Worm (Caenorhabditis elegans) whole organism, young adult: Measurements from ENCODE around the gene lin-36.
A peak's percentile ranks its signal among the peaks of the same experiment; 100 is the strongest.

Experiments used
- B0336.3 ChIP-seq: fragments of 200-800 bp; sonication (Bioruptor generic); IDR thresholded peaks from 2 replicates; pipeline ENCODE4 v1.3.6; 2022; ENCODE audit warnings: missing genetic modification characterization, missing compliant biosample characterization
- F23B12.7 ChIP-seq: sonication (generic microtip); optimal IDR thresholded peaks from 2 replicates; lab custom pipeline; 2017; ENCODE audit warnings: missing genetic modification characterization, mild to moderate bottlenecking, missing compliant biosample characterization, antibody characterized with exemption, moderate library complexity; ENCODE audit not compliant: insufficient read depth
- F33H1.4 ChIP-seq: fragments of 200-800 bp; sonication (Bioruptor generic); IDR thresholded peaks from 2 replicates; pipeline ENCODE4 v1.3.6; 2022; ENCODE audit warnings: missing genetic modification reagents, missing genetic modification characterization, missing compliant biosample characterization
- K11D2.4 ChIP-seq: fragments of 200-800 bp; sonication (Bioruptor generic); IDR thresholded peaks from 2 replicates; pipeline ENCODE4 v1.3.6; 2022; ENCODE audit warnings: missing genetic modification reagents, missing genetic modification characterization, missing compliant biosample characterization
- T26A5.8 ChIP-seq: sonication (generic microtip); optimal IDR thresholded peaks from 2 replicates; lab custom pipeline; 2016; ENCODE audit warnings: missing genetic modification characterization, missing compliant biosample characterization
- Y56A3A.18 ChIP-seq: fragments of 200-800 bp; sonication (Bioruptor generic); IDR thresholded peaks from 2 replicates; pipeline ENCODE4 v1.3.6; 2022; ENCODE audit warnings: missing genetic modification reagents, missing genetic modification characterization, missing compliant biosample characterization
- Y79H2A.3 ChIP-seq: fragments of 200-800 bp; sonication (Bioruptor generic); conservative IDR thresholded peaks from 2 replicates; pipeline ENCODE4 v1.3.6; 2022; ENCODE audit warnings: missing genetic modification reagents, missing genetic modification characterization, missing compliant biosample characterization
- akir-1 ChIP-seq: fragments of 200-800 bp; sonication (Bioruptor generic); optimal IDR thresholded peaks from 2 replicates; lab custom pipeline; 2018; ENCODE audit warnings: mild to moderate bottlenecking, missing genetic modification characterization, moderate library complexity, missing compliant biosample characterization
- ama-1 ChIP-seq, 3 experiments: fragments of 150-350 bp in 1 of 3; sonication (generic microtip) in 2 of 3; optimal IDR thresholded peaks; 2 replicates each; lab custom pipeline; 2014 to 2018; ENCODE audit warnings: missing biosample characterization in 2 of 3, missing genetic modification characterization in 2 of 3, missing genetic modification reagents in 2 of 3
- cebp-1 ChIP-seq, 2 experiments: fragments of 200-800 bp in 1 of 2; sonication (Bioruptor generic) in 1 of 2; sonication (generic microtip) in 1 of 2; IDR thresholded peaks in 1 of 2; optimal IDR thresholded peaks in 1 of 2; 2 replicates each; pipeline versions ENCODE4 v1.3.6 to Lab custom; 2017 to 2022; ENCODE audit warnings: missing compliant biosample characterization in 2 of 2, missing genetic modification characterization in 2 of 2, mild to moderate bottlenecking in 1 of 2, missing genetic modification reagents in 1 of 2, moderate library complexity in 1 of 2
- ceh-100 ChIP-seq: fragments of 200-800 bp; sonication (Bioruptor generic); IDR thresholded peaks from 2 replicates; pipeline ENCODE4 v1.3.6; 2022; ENCODE audit warnings: missing genetic modification reagents, missing genetic modification characterization, missing compliant biosample characterization
- ceh-27 ChIP-seq: fragments of 200-800 bp; sonication (Bioruptor generic); optimal IDR thresholded peaks from 2 replicates; lab custom pipeline; 2018; ENCODE audit warnings: mild to moderate bottlenecking, missing genetic modification characterization, moderate library complexity, missing compliant biosample characterization
- ceh-40 ChIP-seq: fragments of 200-800 bp; sonication (Bioruptor generic); IDR thresholded peaks from 2 replicates; pipeline ENCODE4 v1.3.6; 2022; ENCODE audit warnings: missing genetic modification characterization, missing compliant biosample characterization
- die-1 ChIP-seq: sonication (generic microtip); optimal IDR thresholded peaks from 2 replicates; lab custom pipeline; 2016; ENCODE audit warnings: missing genotype, mild to moderate bottlenecking, missing genetic modification characterization, missing compliant biosample characterization
- dpl-1 ChIP-seq: fragments of 150-350 bp; optimal IDR thresholded peaks from 2 replicates; lab custom pipeline; 2014; ENCODE audit warnings: missing biosample characterization, missing genetic modification reagents, missing genetic modification characterization
- efl-1 ChIP-seq: fragments of 150-350 bp; optimal IDR thresholded peaks from 2 replicates; lab custom pipeline; 2014; ENCODE audit warnings: missing biosample characterization, missing genetic modification reagents, missing genetic modification characterization
- egrh-3 ChIP-seq: fragments of 200-800 bp; sonication (Bioruptor generic); IDR thresholded peaks from 2 replicates; pipeline ENCODE4 v1.3.6; 2022; ENCODE audit warnings: missing genetic modification reagents, missing genetic modification characterization, missing compliant biosample characterization
- ets-4 ChIP-seq: fragments of 200-800 bp; sonication (Bioruptor generic); optimal IDR thresholded peaks from 2 replicates; lab custom pipeline; 2018; ENCODE audit warnings: mild to moderate bottlenecking, missing genetic modification characterization, missing compliant biosample characterization
- fkh-3 ChIP-seq: sonication (generic microtip); optimal IDR thresholded peaks from 2 replicates; lab custom pipeline; 2016; ENCODE audit warnings: mild to moderate bottlenecking, missing genetic modification characterization, missing compliant biosample characterization
- hlh-12 ChIP-seq: sonication (generic microtip); optimal IDR thresholded peaks from 2 replicates; lab custom pipeline; 2016; ENCODE audit warnings: missing genetic modification characterization, missing compliant biosample characterization
- hlh-26 ChIP-seq: fragments of 200-800 bp; sonication (Bioruptor generic); conservative IDR thresholded peaks from 2 replicates; pipeline ENCODE4 v1.3.6; 2022; ENCODE audit warnings: missing genetic modification reagents, missing genetic modification characterization, missing compliant biosample characterization
- lsl-1 ChIP-seq: fragments of 200-800 bp; sonication (Bioruptor generic); optimal IDR thresholded peaks from 2 replicates; lab custom pipeline; 2018; ENCODE audit warnings: mild to moderate bottlenecking, missing genetic modification characterization, moderate library complexity, missing compliant biosample characterization
- madf-10 ChIP-seq: sonication (generic microtip); optimal IDR thresholded peaks from 2 replicates; lab custom pipeline; 2016; ENCODE audit warnings: mild to moderate bottlenecking, missing genetic modification characterization, missing compliant biosample characterization
- madf-3 ChIP-seq: fragments of 200-800 bp; sonication (Bioruptor generic); IDR thresholded peaks from 2 replicates; pipeline ENCODE4 v1.3.6; 2022; ENCODE audit warnings: missing genetic modification reagents, missing genetic modification characterization, missing compliant biosample characterization
- madf-6 ChIP-seq: fragments of 200-800 bp; sonication (Bioruptor generic); IDR thresholded peaks from 2 replicates; pipeline ENCODE4 v1.3.6; 2022; ENCODE audit warnings: missing genetic modification reagents, missing genetic modification characterization, missing compliant biosample characterization
- madf-8 ChIP-seq: fragments of 200-800 bp; sonication (Bioruptor generic); conservative IDR thresholded peaks from 2 replicates; pipeline ENCODE4 v1.3.6; 2022; ENCODE audit warnings: missing genetic modification reagents, missing genetic modification characterization, missing compliant biosample characterization
- nfya-1 ChIP-seq: sonication (generic microtip); optimal IDR thresholded peaks from 2 replicates; lab custom pipeline; 2017; ENCODE audit warnings: antibody characterized with exemption, missing compliant biosample characterization, missing genetic modification characterization, borderline replicate concordance; ENCODE audit not compliant: insufficient read depth
- nfyb-1 ChIP-seq: fragments of 200-800 bp; sonication (Bioruptor generic); IDR thresholded peaks from 2 replicates; pipeline ENCODE4 v1.3.6; 2022; ENCODE audit warnings: missing genetic modification reagents, missing genetic modification characterization, missing compliant biosample characterization
- nhr-120 ChIP-seq: fragments of 200-800 bp; sonication (Bioruptor generic); IDR thresholded peaks from 2 replicates; pipeline ENCODE4 v1.3.6; 2022; ENCODE audit warnings: missing genetic modification characterization, missing compliant biosample characterization
- nhr-27 ChIP-seq: fragments of 200-800 bp; sonication (Bioruptor generic); optimal IDR thresholded peaks from 2 replicates; lab custom pipeline; 2018; ENCODE audit warnings: mild to moderate bottlenecking, missing genetic modification characterization, moderate library complexity, missing compliant biosample characterization
- pha-4 ChIP-seq: fragments of 150-350 bp; sonication (generic microtip); optimal IDR thresholded peaks from 2 replicates; lab custom pipeline; 2014; ENCODE audit warnings: missing biosample characterization, missing genetic modification reagents, missing genetic modification characterization
- rec-8 ChIP-seq, 2 experiments: sonication (generic microtip); optimal IDR thresholded peaks; 2 replicates each; lab custom pipeline; 2016; ENCODE audit warnings: mild to moderate bottlenecking in 2 of 2, missing genetic modification characterization in 2 of 2, missing genetic modification reagents in 2 of 2, missing genotype in 2 of 2, missing biosample characterization in 1 of 2, missing compliant biosample characterization in 1 of 2, moderate library complexity in 1 of 2
- snpc-1.3 ChIP-seq: sonication (generic microtip); optimal IDR thresholded peaks from 2 replicates; lab custom pipeline; 2017; ENCODE audit warnings: missing genetic modification characterization, mild to moderate bottlenecking, missing compliant biosample characterization, antibody characterized with exemption, moderate library complexity, missing genotype, missing genetic modification reagents; ENCODE audit not compliant: insufficient read depth
- snpc-3.4 ChIP-seq: sonication (generic microtip); optimal IDR thresholded peaks from 2 replicates; lab custom pipeline; 2017; ENCODE audit warnings: missing genetic modification characterization, mild to moderate bottlenecking, missing compliant biosample characterization, antibody characterized with exemption, moderate library complexity, missing genotype, missing genetic modification reagents
- somi-1 ChIP-seq: fragments of 200-800 bp; sonication (Bioruptor generic); optimal IDR thresholded peaks from 2 replicates; lab custom pipeline; 2018; ENCODE audit warnings: mild to moderate bottlenecking, missing genetic modification characterization, missing compliant biosample characterization
- sptf-2 ChIP-seq: fragments of 200-800 bp; sonication (Bioruptor generic); optimal IDR thresholded peaks from 2 replicates; lab custom pipeline; 2018; ENCODE audit warnings: mild to moderate bottlenecking, missing genetic modification characterization, missing compliant biosample characterization
- tbp1 ChIP-seq: fragments of 200-800 bp; sonication (Bioruptor generic); optimal IDR thresholded peaks from 2 replicates; lab custom pipeline; 2018; ENCODE audit warnings: mild to moderate bottlenecking, missing genetic modification characterization, missing compliant biosample characterization
- tbx-9 ChIP-seq: sonication (generic microtip); optimal IDR thresholded peaks from 2 replicates; lab custom pipeline; 2016; ENCODE audit warnings: borderline replicate concordance, missing genetic modification characterization, inconsistent platforms, missing compliant biosample characterization
- unc-62 ChIP-seq: fragments of 150-350 bp; optimal IDR thresholded peaks from 2 replicates; lab custom pipeline; 2014; ENCODE audit warnings: missing biosample characterization, missing genetic modification reagents, missing genetic modification characterization
- xnd-1 ChIP-seq: sonication (generic microtip); optimal IDR thresholded peaks from 2 replicates; lab custom pipeline; 2016; ENCODE audit warnings: missing genotype, missing genetic modification reagents, missing genetic modification characterization, missing compliant biosample characterization
- zfh-2 ChIP-seq: fragments of 200-800 bp; sonication (Bioruptor generic); conservative IDR thresholded peaks from 2 replicates; pipeline ENCODE4 v1.3.6; 2022; ENCODE audit warnings: missing genetic modification reagents, missing genetic modification characterization, missing compliant biosample characterization
- ztf-26 ChIP-seq: sonication (generic microtip); optimal IDR thresholded peaks from 2 replicates; lab custom pipeline; 2017; ENCODE audit warnings: missing genetic modification characterization, missing compliant biosample characterization
- ztf-6 ChIP-seq: fragments of 200-800 bp; sonication (Bioruptor generic); IDR thresholded peaks from 2 replicates; pipeline ENCODE4 v1.3.6; 2022; ENCODE audit warnings: missing genetic modification reagents, missing genetic modification characterization, missing compliant biosample characterization

The lin-36 gene

DNA sequence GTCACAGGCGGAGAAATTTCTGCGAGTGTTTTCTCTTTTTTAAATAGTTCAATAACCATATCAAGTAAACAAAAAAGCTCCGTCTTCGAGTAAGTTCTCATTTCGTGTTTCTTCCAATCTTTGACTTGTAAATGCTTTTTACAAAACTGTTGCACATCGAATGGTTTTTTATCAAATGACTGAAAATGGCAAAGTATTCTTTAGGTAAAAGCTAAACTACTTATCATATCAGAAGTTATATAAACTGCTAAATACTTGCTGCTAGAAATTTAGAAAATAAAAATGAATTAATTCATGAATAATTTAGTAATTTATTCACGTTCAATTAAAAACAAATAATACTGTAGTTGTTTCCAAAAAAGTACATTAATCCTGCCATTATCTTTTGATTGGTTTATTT, 10.3 kb upstream of the lin-36 start, which contains the start of gene F44B9.9 (continued):
- TF ChIP-seq egrh-3 (GFP tag; lab: Robert Waterston, UW) (no peak), ceh-100 (no peak), tbx-9 (no peak)

ce11 chrIII:8029487-8029886, 8.8 kb upstream of the lin-36 start, which contains the start of gene F44B9.8:
TSS of gene F44B9.8 (minus strand) at chrIII:8029649.
- no peak for TF ChIP-seq xnd-1
- no peak for TF ChIP-seq hlh-26 (GFP tag; lab: Robert Waterston, UW)
- no peak for TF ChIP-seq madf-8
- no peak for TF ChIP-seq madf-10 (tag; lab: Kevin White, UChicago)
- TF ChIP-seq rec-8 (tag; optimal IDR thresholded peaks at IDR 0.05; lab: Kevin White, UChicago), result no peak
- TF ChIP-seq hlh-12 (tag; lab: Kevin White, UChicago), result no peak
- TF ChIP-seq dpl-1 (GFP tag; lab: Kevin White, UChicago), result peak; percentile 32
- TF ChIP-seq die-1 (tag; lab: Kevin White, UChicago), result no peak
- no peak for TF ChIP-seq snpc-1.3
- no peak for TF ChIP-seq akir-1 (GFP tag; lab: Kevin White, UChicago)
- TF ChIP-seq ama-1 (optimal IDR thresholded peaks at IDR 0.05; lab: Kevin White, UChicago), result no peak
- TF ChIP-seq ama-1 (GFP tag; optimal IDR thresholded peaks at IDR 0.05; lab: Kevin White, UChicago), result no peak
- TF ChIP-seq nhr-27, result no peak
- no peak for TF ChIP-seq somi-1 (GFP tag; lab: Kevin White, UChicago)
- TF ChIP-seq Y56A3A.18 (GFP tag; lab: Robert Waterston, UW), result no peak
- TF ChIP-seq ets-4 (GFP tag; lab: Kevin White, UChicago), result no peak
- TF ChIP-seq ztf-6, result no peak
- TF ChIP-seq ceh-27, result no peak
- TF ChIP-seq fkh-3 (tag; lab: Kevin White, UChicago), result no peak
- TF ChIP-seq sptf-2 (GFP tag; lab: Kevin White, UChicago), result no peak
- TF ChIP-seq tbx-9, result no peak
- TF ChIP-seq nhr-120 (GFP tag; lab: Robert Waterston, UW), result no peak
- no peak for TF ChIP-seq B0336.3 (GFP tag; lab: Robert Waterston, UW)
- TF ChIP-seq ztf-26 (tag; lab: Kevin White, UChicago), result no peak
- TF ChIP-seq madf-3 (GFP tag; lab: Robert Waterston, UW), result no peak
- TF ChIP-seq Y79H2A.3 (GFP tag; lab: Robert Waterston, UW), result no peak
- TF ChIP-seq tbp1, result no peak
- no peak for TF ChIP-seq K11D2.4 (GFP tag; lab: Robert Waterston, UW)
- TF ChIP-seq efl-1, result peak; percentile 42
- TF ChIP-seq unc-62 (GFP tag; lab: Kevin White, UChicago), result no peak
- TF ChIP-seq pha-4, result peak; percentile 9
- peak; percentile 62; the same call in 1 of the 2 replicates for TF ChIP-seq madf-6 (GFP tag; lab: Robert Waterston, UW)
- TF ChIP-seq nfya-1 (tag; lab: Kevin White, UChicago), result no peak
- no peak for TF ChIP-seq zfh-2 (GFP tag; lab: Robert Waterston, UW)
- TF ChIP-seq nfyb-1, result no peak
- TF ChIP-seq T26A5.8, result no peak
- no peak for TF ChIP-seq F23B12.7 (tag; lab: Kevin White, UChicago)
- peak; percentile 80 for TF ChIP-seq F33H1.4 (GFP tag; lab: Robert Waterston, UW)
- TF ChIP-seq lsl-1, result peak; percentile 9
- no peak for TF ChIP-seq ceh-40
- no peak for TF ChIP-seq cebp-1 (GFP tag; IDR thresholded peaks at IDR 0.05; lab: Robert Waterston, UW)
- no peak for TF ChIP-seq cebp-1 (tag; optimal IDR thresholded peaks at IDR 0.05; lab: Kevin White, UChicago)
- TF ChIP-seq snpc-3.4 (tag; lab: Kevin White, UChicago), result no peak
